Worm (Caenorhabditis elegans) whole organism, L4/young adult: ENCODE data around the gene F47B7.2.

Experiments used
- W03F9.2 ChIP-seq: fragments of 150-350 bp; optimal IDR thresholded peaks from 2 replicates; lab custom pipeline; 2014; ENCODE audit warnings: missing biosample characterization, missing genetic modification characterization
- dao-5 ChIP-seq: sonication (generic microtip); optimal IDR thresholded peaks from 2 replicates; lab custom pipeline; 2016; ENCODE audit warnings: missing genotype, missing genetic modification characterization, moderate library complexity, missing compliant biosample characterization
- him-1 ChIP-seq: sonication (generic microtip); optimal IDR thresholded peaks from 2 replicates; lab custom pipeline; 2016; ENCODE audit warnings: missing genotype, missing genetic modification reagents, missing genetic modification characterization, missing compliant biosample characterization

DNA sequence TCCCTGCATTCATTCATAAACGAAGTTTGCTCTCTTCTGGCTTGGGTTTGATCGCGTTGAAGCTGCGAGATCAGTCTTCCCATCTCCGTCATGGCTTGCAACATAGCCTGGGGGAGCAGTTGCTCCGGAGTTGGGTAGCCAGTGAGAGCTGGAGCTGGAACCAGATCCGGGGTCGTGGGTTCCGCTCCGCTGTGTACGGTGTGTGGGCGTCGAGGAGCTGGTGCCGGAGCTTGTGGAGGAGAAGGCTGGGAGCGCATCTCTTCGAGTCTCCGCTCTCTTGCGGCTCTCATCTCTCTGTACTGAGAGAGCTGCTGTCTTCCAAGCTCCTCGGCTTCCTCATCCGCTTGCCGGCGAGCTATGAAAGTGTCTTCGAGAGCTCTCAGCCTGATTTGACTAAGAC, 20.1 kb upstream of the F47B7.2 start:
- TF ChIP-seq W03F9.2 (tag; lab: Kevin White, UChicago) (no peak), him-1 (tag; lab: Kevin White, UChicago) (no peak), dao-5 (tag; lab: Kevin White, UChicago) (no peak)
